Fruit fly (Drosophila melanogaster) whole organism, adult: ENCODE data around the gene CG9759.

Experiments used
- CG11617 ChIP-seq: fragments of 200-800 bp; sonication (Bioruptor generic); optimal IDR thresholded peaks from 2 replicates; lab custom pipeline; 2017; ENCODE audit warnings: mild to moderate bottlenecking, missing biosample characterization, missing genetic modification reagents, missing genetic modification characterization
- CG1620 ChIP-seq: fragments of 200-800 bp; sonication (Bioruptor generic); optimal IDR thresholded peaks from 2 replicates; lab custom pipeline; 2016; ENCODE audit warnings: missing biosample characterization, missing genetic modification characterization
- CG5204 ChIP-seq: fragments of 200-800 bp; sonication (Bioruptor generic); optimal IDR thresholded peaks from 2 replicates; lab custom pipeline; 2016; ENCODE audit warnings: missing biosample characterization, missing genetic modification characterization
- CG7045 ChIP-seq: fragments of 200-800 bp; sonication (Bioruptor generic); optimal IDR thresholded peaks from 2 replicates; lab custom pipeline; 2017; ENCODE audit warnings: missing biosample characterization, mild to moderate bottlenecking, missing genetic modification characterization
- Crg-1 ChIP-seq: fragments of 200-800 bp; sonication (Bioruptor generic); optimal IDR thresholded peaks from 2 replicates; lab custom pipeline; 2016; ENCODE audit warnings: missing biosample characterization, missing genetic modification characterization
- Hr96 ChIP-seq: fragments of 200-800 bp; sonication (Bioruptor generic); optimal IDR thresholded peaks from 2 replicates; lab custom pipeline; 2016; ENCODE audit warnings: missing biosample characterization, missing genetic modification characterization
- cic ChIP-seq: fragments of 200-800 bp; sonication (Bioruptor generic); optimal IDR thresholded peaks from 2 replicates; lab custom pipeline; 2017; ENCODE audit warnings: missing biosample characterization, mild to moderate bottlenecking, missing genetic modification characterization, moderate library complexity
- ovo ChIP-seq: fragments of 200-800 bp; sonication (Bioruptor generic); optimal IDR thresholded peaks from 2 replicates; lab custom pipeline; 2016; ENCODE audit warnings: missing biosample characterization, missing genetic modification characterization
- pad ChIP-seq: fragments of 200-800 bp; sonication (Bioruptor generic); optimal IDR thresholded peaks from 3 replicates; lab custom pipeline; 2017; ENCODE audit warnings: missing biosample characterization, missing genetic modification characterization, mild to moderate bottlenecking, moderate library complexity, missing genetic modification reagents

DNA sequence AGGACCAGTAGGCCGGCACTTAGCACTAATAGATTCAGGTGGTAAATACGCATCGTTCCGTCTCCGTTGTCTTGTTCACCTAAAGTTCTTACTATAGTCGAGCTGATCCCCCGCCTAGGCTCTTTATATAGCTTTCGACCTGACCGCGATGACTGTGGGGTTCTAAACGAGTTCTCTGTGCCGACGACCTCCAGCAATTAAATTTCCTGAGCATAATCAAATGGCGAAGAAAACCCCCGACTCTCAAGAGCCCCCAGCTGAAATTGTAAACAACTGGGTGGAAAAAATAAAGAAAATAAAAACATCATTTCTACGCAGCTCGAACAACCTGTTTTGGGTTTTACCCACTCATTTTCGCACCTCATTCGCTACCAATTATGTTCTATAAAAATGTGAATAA, at the start of gene CG9759:
- TF ChIP-seq CG5204 (GFP tag; lab: Kevin White, UChicago) (no peak), CG1620 (no peak), Hr96 (no peak), pad (GFP tag; lab: Kevin White, UChicago) (no peak), ovo (GFP tag; lab: Kevin White, UChicago) (no peak), cic (GFP tag; lab: Kevin White, UChicago) (no peak), CG7045 (GFP tag; lab: Kevin White, UChicago) (no peak), CG11617 (GFP tag; lab: Kevin White, UChicago) (no peak), Crg-1 (no peak)
